Fruit fly (Drosophila melanogaster) whole organism, embryonic: Measurements from ENCODE around the gene CG33160.
A peak's percentile ranks its signal among the peaks of the same experiment; 100 is the strongest.

Experiments used
- ATbp ChIP-seq: fragments of 200-800 bp; sonication (Bioruptor generic); optimal IDR thresholded peaks from 2 replicates; lab custom pipeline; 2017; ENCODE audit warnings: missing biosample characterization, mild to moderate bottlenecking, missing genetic modification characterization, missing genetic modification reagents
- Asciz ChIP-seq: fragments of 200-800 bp; sonication (Bioruptor generic); optimal IDR thresholded peaks from 2 replicates; lab custom pipeline; 2017; ENCODE audit warnings: missing biosample characterization, mild to moderate bottlenecking, missing genetic modification characterization, missing genetic modification reagents
- CG10431 ChIP-seq: fragments of 200-800 bp; sonication (Bioruptor generic); optimal IDR thresholded peaks from 3 replicates; lab custom pipeline; 2018; ENCODE audit warnings: missing biosample characterization, mild to moderate bottlenecking, missing genetic modification characterization
- CG10979 ChIP-seq: fragments of 200-800 bp; sonication (Bioruptor generic); optimal IDR thresholded peaks from 2 replicates; lab custom pipeline; 2018; ENCODE audit warnings: missing biosample characterization, mild to moderate bottlenecking, missing genetic modification characterization, moderate library complexity
- CG11456 ChIP-seq: fragments of 200-800 bp; sonication (Bioruptor generic); IDR thresholded peaks from 3 replicates; pipeline ENCODE4 v1.3.6; 2022; ENCODE audit warnings: missing biosample characterization, missing genetic modification characterization
- CG11504 ChIP-seq: fragments of 200-800 bp; sonication (Bioruptor generic); optimal IDR thresholded peaks from 3 replicates; lab custom pipeline; 2019; ENCODE audit warnings: missing biosample characterization, mild to moderate bottlenecking, missing genetic modification characterization, moderate library complexity
- CG11723 ChIP-seq: fragments of 200-800 bp; sonication (Bioruptor generic); optimal IDR thresholded peaks from 2 replicates; lab custom pipeline; 2017; ENCODE audit warnings: missing biosample characterization, mild to moderate bottlenecking, missing genetic modification characterization
- CG12236 ChIP-seq: fragments of 200-800 bp; sonication (Bioruptor generic); optimal IDR thresholded peaks from 2 replicates; lab custom pipeline; 2016; ENCODE audit warnings: missing biosample characterization, missing genetic modification characterization
- CG12299 ChIP-seq: fragments of 200-800 bp; sonication (Bioruptor generic); optimal IDR thresholded peaks from 2 replicates; lab custom pipeline; 2018; ENCODE audit warnings: missing biosample characterization, mild to moderate bottlenecking, missing genetic modification characterization
- CG12744 ChIP-seq: fragments of 200-800 bp; sonication (Bioruptor generic); optimal IDR thresholded peaks from 2 replicates; lab custom pipeline; 2016; ENCODE audit warnings: missing biosample characterization, missing genetic modification characterization
- CG13287 ChIP-seq: fragments of 200-800 bp; sonication (Bioruptor generic); IDR thresholded peaks from 2 replicates; pipeline ENCODE4 v1.3.6; 2022; ENCODE audit warnings: missing biosample characterization, missing genetic modification characterization; ENCODE audit not compliant: partially characterized antibody
- CG15514 ChIP-seq: fragments of 200-800 bp; sonication (Bioruptor generic); optimal IDR thresholded peaks from 3 replicates; lab custom pipeline; 2017; ENCODE audit warnings: missing biosample characterization, missing genetic modification characterization, mild to moderate bottlenecking, moderate library complexity, missing genetic modification reagents
- CG1603 ChIP-seq: fragments of 200-800 bp; sonication (Bioruptor generic); optimal IDR thresholded peaks from 2 replicates; lab custom pipeline; 2019; ENCODE audit warnings: missing biosample characterization, mild to moderate bottlenecking, missing genetic modification characterization, moderate library complexity
- CG17186 ChIP-seq: fragments of 200-800 bp; sonication (Bioruptor generic); optimal IDR thresholded peaks from 3 replicates; lab custom pipeline; 2017; ENCODE audit warnings: missing biosample characterization, missing genetic modification reagents, missing genetic modification characterization
- CG17385 ChIP-seq: fragments of 200-800 bp; sonication (Bioruptor generic); optimal IDR thresholded peaks from 3 replicates; lab custom pipeline; 2018; ENCODE audit warnings: missing biosample characterization, mild to moderate bottlenecking, missing genetic modification characterization
- CG18764 ChIP-seq: fragments of 200-800 bp; sonication (Bioruptor generic); optimal IDR thresholded peaks from 3 replicates; lab custom pipeline; 2016; ENCODE audit warnings: missing biosample characterization, missing genetic modification characterization
- CG2678 ChIP-seq: fragments of 200-800 bp; sonication (Bioruptor generic); optimal IDR thresholded peaks from 3 replicates; lab custom pipeline; 2019; ENCODE audit warnings: missing biosample characterization, mild to moderate bottlenecking, missing genetic modification characterization, moderate library complexity
- CG2875 ChIP-seq: fragments of 200-800 bp; sonication (Bioruptor generic); optimal IDR thresholded peaks from 2 replicates; lab custom pipeline; 2017; ENCODE audit warnings: missing biosample characterization, mild to moderate bottlenecking, missing genetic modification characterization, missing genetic modification reagents
- CG31224 ChIP-seq: fragments of 200-800 bp; sonication (Bioruptor generic); IDR thresholded peaks from 2 replicates; pipeline ENCODE4 v1.3.6; 2022; ENCODE audit warnings: missing biosample characterization, missing genetic modification characterization
- CG32772 ChIP-seq: fragments of 200-800 bp; sonication (Bioruptor generic); IDR thresholded peaks from 2 replicates; pipeline ENCODE4 v1.3.6; 2022; ENCODE audit warnings: missing biosample characterization, missing genetic modification characterization
- CG5953 ChIP-seq: fragments of 200-800 bp; sonication (Bioruptor generic); IDR thresholded peaks from 2 replicates; pipeline ENCODE4 v1.3.6; 2022; ENCODE audit warnings: missing biosample characterization, missing genetic modification characterization
- CG7963 ChIP-seq: fragments of 200-800 bp; sonication (Bioruptor generic); IDR thresholded peaks from 3 replicates; pipeline ENCODE4 v1.3.6; 2022; ENCODE audit warnings: missing biosample characterization, missing genetic modification characterization; ENCODE audit not compliant: partially characterized antibody
- CG8924 ChIP-seq: fragments of 200-800 bp; optimal IDR thresholded peaks from 3 replicates; lab custom pipeline; 2019; ENCODE audit warnings: missing biosample characterization, mild to moderate bottlenecking, missing genetic modification characterization, moderate library complexity
- CG8944 ChIP-seq: fragments of 200-800 bp; sonication (Bioruptor generic); optimal IDR thresholded peaks from 3 replicates; lab custom pipeline; 2016; ENCODE audit warnings: missing biosample characterization, missing genetic modification characterization
- CG9727 ChIP-seq: fragments of 200-800 bp; sonication (Bioruptor generic); optimal IDR thresholded peaks from 3 replicates; lab custom pipeline; 2017; ENCODE audit warnings: missing biosample characterization, mild to moderate bottlenecking, missing genetic modification characterization
- CG9876 ChIP-seq: fragments of 200-800 bp; sonication (Bioruptor generic); optimal IDR thresholded peaks from 2 replicates; lab custom pipeline; 2016; ENCODE audit warnings: missing biosample characterization, missing genetic modification characterization
- CkIIα-i1 ChIP-seq: fragments of 200-800 bp; sonication (Bioruptor generic); IDR thresholded peaks from 2 replicates; pipeline ENCODE4 v1.3.6; 2022; ENCODE audit warnings: missing biosample characterization, missing genetic modification characterization
- CoRest ChIP-seq: fragments of 200-800 bp; sonication (Bioruptor generic); optimal IDR thresholded peaks from 3 replicates; lab custom pipeline; 2018; ENCODE audit warnings: missing biosample characterization, mild to moderate bottlenecking, missing genetic modification characterization, moderate library complexity
- Elba2 ChIP-seq: fragments of 200-800 bp; sonication (Bioruptor generic); optimal IDR thresholded peaks from 3 replicates; lab custom pipeline; 2016; ENCODE audit warnings: missing biosample characterization, missing genetic modification characterization
- HmgZ ChIP-seq: fragments of 200-800 bp; sonication (Bioruptor generic); optimal IDR thresholded peaks from 2 replicates; lab custom pipeline; 2018; ENCODE audit warnings: missing biosample characterization, mild to moderate bottlenecking, missing genetic modification characterization
- Hmx ChIP-seq: fragments of 200-800 bp; sonication (Bioruptor generic); optimal IDR thresholded peaks from 2 replicates; lab custom pipeline; 2016; ENCODE audit warnings: missing biosample characterization, missing genetic modification characterization
- MTF-1 ChIP-seq: fragments of 200-800 bp; sonication (Bioruptor generic); optimal IDR thresholded peaks from 2 replicates; lab custom pipeline; 2018; ENCODE audit warnings: missing biosample characterization, mild to moderate bottlenecking, missing genetic modification characterization, borderline replicate concordance
- Max ChIP-seq: fragments of 200-800 bp; sonication (Bioruptor generic); optimal IDR thresholded peaks from 2 replicates; lab custom pipeline; 2016; ENCODE audit warnings: missing biosample characterization, mild to moderate bottlenecking, missing genetic modification characterization
- PHDP ChIP-seq: fragments of 200-800 bp; sonication (Bioruptor generic); optimal IDR thresholded peaks from 3 replicates; lab custom pipeline; 2018; ENCODE audit warnings: missing biosample characterization, mild to moderate bottlenecking, missing genetic modification characterization, moderate library complexity
- Sin3A ChIP-seq: fragments of >200 bp; optimal IDR thresholded peaks from 2 replicates; lab custom pipeline; 2018
- Xrp1 ChIP-seq: fragments of 200-800 bp; sonication (Bioruptor generic); IDR thresholded peaks from 2 replicates; pipeline ENCODE4 v1.3.6; 2022; ENCODE audit warnings: missing biosample characterization, missing genetic modification characterization
- br ChIP-seq: fragments of >200 bp; optimal IDR thresholded peaks from 2 replicates; lab custom pipeline; 2017
- bsh ChIP-seq, 2 experiments: fragments of 200-800 bp; sonication (Bioruptor generic); optimal IDR thresholded peaks; 2 replicates each; lab custom pipeline; 2017 to 2018; ENCODE audit warnings: mild to moderate bottlenecking in 2 of 2, missing biosample characterization in 2 of 2, missing genetic modification characterization in 2 of 2, moderate library complexity in 1 of 2
- chinmo ChIP-seq: fragments of 200-800 bp; sonication (Bioruptor generic); IDR thresholded peaks from 4 replicates; pipeline ENCODE4 v1.3.6; 2022; ENCODE audit warnings: missing biosample characterization, missing genetic modification characterization; ENCODE audit not compliant: partially characterized antibody
- exex ChIP-seq: fragments of 200-800 bp; sonication (Bioruptor generic); optimal IDR thresholded peaks from 4 replicates; lab custom pipeline; 2018; ENCODE audit warnings: missing biosample characterization, mild to moderate bottlenecking, missing genetic modification characterization, moderate library complexity
- fd96Cb ChIP-seq: fragments of 200-800 bp; sonication (Bioruptor generic); optimal IDR thresholded peaks from 2 replicates; lab custom pipeline; 2018; ENCODE audit warnings: missing biosample characterization, mild to moderate bottlenecking, missing genetic modification characterization, moderate library complexity
- hbn ChIP-seq: fragments of 200-800 bp; sonication (Bioruptor generic); IDR thresholded peaks from 2 replicates; pipeline ENCODE4 v1.3.6; 2022; ENCODE audit warnings: missing biosample characterization, missing genetic modification characterization; ENCODE audit not compliant: partially characterized antibody
- jing ChIP-seq: fragments of 200-800 bp; sonication (Bioruptor generic); optimal IDR thresholded peaks from 2 replicates; lab custom pipeline; 2018; ENCODE audit warnings: missing biosample characterization, mild to moderate bottlenecking, missing genetic modification characterization
- nau ChIP-seq: fragments of 200-800 bp; sonication (Bioruptor generic); optimal IDR thresholded peaks from 3 replicates; lab custom pipeline; 2017; ENCODE audit warnings: missing biosample characterization, mild to moderate bottlenecking, missing genetic modification characterization, missing genetic modification reagents
- nerfin-2 ChIP-seq: fragments of 200-800 bp; sonication (Bioruptor generic); IDR thresholded peaks from 2 replicates; pipeline ENCODE4 v1.3.6; 2022; ENCODE audit warnings: missing biosample characterization, missing genetic modification characterization; ENCODE audit not compliant: partially characterized antibody
- row ChIP-seq: fragments of 200-800 bp; sonication (Bioruptor generic); IDR thresholded peaks from 3 replicates; pipeline ENCODE4 v1.3.6; 2022; ENCODE audit warnings: missing biosample characterization, missing genetic modification characterization
- sqz ChIP-seq: fragments of 200-800 bp; sonication (Bioruptor generic); optimal IDR thresholded peaks from 3 replicates; lab custom pipeline; 2018; ENCODE audit warnings: missing biosample characterization, mild to moderate bottlenecking, missing genetic modification characterization
- sr ChIP-seq: fragments of 200-800 bp; sonication (Bioruptor generic); IDR thresholded peaks from 3 replicates; pipeline ENCODE4 v1.3.6; 2022; ENCODE audit warnings: missing biosample characterization, missing genetic modification characterization

Gene CG33160

dm6 chr3L:3239785-3240596 lies 33.8 kb upstream of the CG33160 start (continued):
- TF ChIP-seq CG13287 (no peak), Sin3A (lab: Kevin White, UChicago) (no peak), MTF-1 (no peak), row (GFP tag; lab: Robert Waterston, UW) (peak; percentile 29; the same call in 1 of the 3 replicates), CG12299 (tag; lab: Kevin White, UChicago) (no peak), ATbp (GFP tag; lab: Kevin White, UChicago) (peak; percentile 50), CG17186 (no peak), jing (GFP tag; lab: Kevin White, UChicago) (no peak), CG17385 (GFP tag; lab: Kevin White, UChicago) (peak; percentile 13), PHDP (tag; lab: Kevin White, UChicago) (peak; percentile 34), hbn (0 out of 2 replicates have a peak, but pooled peaks have one; percentile 2), CG8924 (no peak), CoRest (tag; lab: Kevin White, UChicago) (no peak), nerfin-2 (GFP tag; lab: Robert Waterston, UW) (no peak), CG31224 (GFP tag; lab: Robert Waterston, UW) (no peak), CG11504 (tag; lab: Kevin White, UChicago) (no peak), CG8944 (GFP tag; lab: Kevin White, UChicago) (no peak), chinmo (GFP tag; lab: Robert Waterston, UW) (0 out of 4 replicates have a peak, but pooled peaks have one; percentile 35), CG9727 (GFP tag; lab: Kevin White, UChicago) (no peak), CG5953 (GFP tag; lab: Robert Waterston, UW) (no peak), Xrp1 (no peak), CG11723 (GFP tag; lab: Kevin White, UChicago) (no peak), HmgZ (peak; percentile 23), CG9876 (GFP tag; lab: Kevin White, UChicago) (no peak), CG10979 (no peak), CG10431 (GFP tag; lab: Kevin White, UChicago) (peak; percentile 40), exex (tag; lab: Kevin White, UChicago) (peak; percentile 76), bsh (GFP tag; optimal IDR thresholded peaks at IDR 0.05; lab: Kevin White, UChicago) (peak in 1 of 2 experiments; percentile 46), CkIIα-i1 (no peak), br (lab: Kevin White, UChicago) (no peak), Max (GFP tag; lab: Kevin White, UChicago) (no peak), CG2678 (tag; lab: Kevin White, UChicago) (peak; percentile 10), CG15514 (GFP tag; lab: Kevin White, UChicago) (no peak), CG1603 (tag; lab: Kevin White, UChicago) (peak; percentile 39), CG7963 (no peak), CG18764 (GFP tag; lab: Kevin White, UChicago) (no peak), CG32772 (GFP tag; lab: Robert Waterston, UW) (no peak), Elba2 (GFP tag; lab: Kevin White, UChicago) (no peak), sqz (GFP tag; lab: Kevin White, UChicago) (no peak), CG11456 (no peak), fd96Cb (no peak), CG12744 (no peak), Hmx (GFP tag; lab: Kevin White, UChicago) (no peak), sr (GFP tag; lab: Robert Waterston, UW) (no peak), nau (GFP tag; lab: Kevin White, UChicago) (no peak), CG12236 (GFP tag; lab: Kevin White, UChicago) (no peak), Asciz (peak; percentile 34), CG2875 (no peak)
